Fruit fly (Drosophila melanogaster) whole organism, embryonic: ENCODE results near the gene trbl.

Experiments
- CG10147 ChIP-seq: fragments of 200-800 bp; sonication (Bioruptor generic); optimal IDR thresholded peaks from 2 replicates; lab custom pipeline; 2019; ENCODE audit warnings: missing biosample characterization, mild to moderate bottlenecking, missing genetic modification characterization, moderate library complexity
- CG10959 ChIP-seq: fragments of 200-800 bp; sonication (Bioruptor generic); IDR thresholded peaks from 2 replicates; pipeline ENCODE4 v1.3.6; 2022; ENCODE audit warnings: missing biosample characterization, missing genetic modification characterization
- CG12219 ChIP-seq: fragments of 200-800 bp; sonication (Bioruptor generic); optimal IDR thresholded peaks from 3 replicates; lab custom pipeline; 2018; ENCODE audit warnings: missing biosample characterization, mild to moderate bottlenecking, missing genetic modification characterization
- CG12299 ChIP-seq: fragments of 200-800 bp; sonication (Bioruptor generic); optimal IDR thresholded peaks from 2 replicates; lab custom pipeline; 2018; ENCODE audit warnings: missing biosample characterization, mild to moderate bottlenecking, missing genetic modification characterization
- CG14860 ChIP-seq: fragments of 200-800 bp; sonication (Bioruptor generic); IDR thresholded peaks from 3 replicates; pipeline ENCODE4 v1.3.6; 2022; ENCODE audit warnings: missing biosample characterization, missing genetic modification characterization; ENCODE audit not compliant: partially characterized antibody
- CG15696 ChIP-seq: fragments of 200-800 bp; sonication (Bioruptor generic); optimal IDR thresholded peaks from 2 replicates; lab custom pipeline; 2019; ENCODE audit warnings: missing biosample characterization, mild to moderate bottlenecking, missing genetic modification characterization, moderate library complexity
- CG1647 ChIP-seq: fragments of 200-800 bp; sonication (Bioruptor generic); optimal IDR thresholded peaks from 3 replicates; lab custom pipeline; 2016; ENCODE audit warnings: missing biosample characterization, missing genetic modification characterization
- CG17568 ChIP-seq: fragments of 200-800 bp; sonication (Bioruptor generic); optimal IDR thresholded peaks from 2 replicates; lab custom pipeline; 2018; ENCODE audit warnings: missing biosample characterization, mild to moderate bottlenecking, missing genetic modification characterization, moderate library complexity
- CG17802 ChIP-seq: fragments of 200-800 bp; sonication (Bioruptor generic); optimal IDR thresholded peaks from 2 replicates; lab custom pipeline; 2018; ENCODE audit warnings: missing biosample characterization, mild to moderate bottlenecking, missing genetic modification characterization, moderate library complexity
- CG17912 ChIP-seq: fragments of 200-800 bp; sonication (Bioruptor generic); optimal IDR thresholded peaks from 2 replicates; lab custom pipeline; 2018; ENCODE audit warnings: missing biosample characterization, mild to moderate bottlenecking, missing genetic modification characterization
- CG1792 ChIP-seq: fragments of 200-800 bp; sonication (Bioruptor generic); optimal IDR thresholded peaks from 2 replicates; lab custom pipeline; 2016; ENCODE audit warnings: missing biosample characterization, missing genetic modification characterization
- CG18011 ChIP-seq: fragments of 200-800 bp; sonication (Bioruptor generic); optimal IDR thresholded peaks from 2 replicates; lab custom pipeline; 2017; ENCODE audit warnings: missing biosample characterization, missing genetic modification characterization, mild to moderate bottlenecking, moderate library complexity, missing genotype
- CG3407 ChIP-seq: fragments of 200-800 bp; sonication (Bioruptor generic); optimal IDR thresholded peaks from 2 replicates; lab custom pipeline; 2018; ENCODE audit warnings: missing biosample characterization, mild to moderate bottlenecking, missing genetic modification characterization
- CG3847 ChIP-seq: fragments of 200-800 bp; sonication (Bioruptor generic); IDR thresholded peaks from 2 replicates; pipeline ENCODE4 v1.3.6; 2022; ENCODE audit warnings: missing biosample characterization, missing genetic modification characterization
- CG4282 ChIP-seq: fragments of 200-800 bp; sonication (Bioruptor generic); optimal IDR thresholded peaks from 2 replicates; lab custom pipeline; 2016; ENCODE audit warnings: missing biosample characterization, missing genetic modification characterization
- CG5953 ChIP-seq: fragments of 200-800 bp; sonication (Bioruptor generic); IDR thresholded peaks from 2 replicates; pipeline ENCODE4 v1.3.6; 2022; ENCODE audit warnings: missing biosample characterization, missing genetic modification characterization
- CG7963 ChIP-seq: fragments of 200-800 bp; sonication (Bioruptor generic); IDR thresholded peaks from 3 replicates; pipeline ENCODE4 v1.3.6; 2022; ENCODE audit warnings: missing biosample characterization, missing genetic modification characterization; ENCODE audit not compliant: partially characterized antibody
- CG8281 ChIP-seq: fragments of 200-800 bp; sonication (Bioruptor generic); optimal IDR thresholded peaks from 2 replicates; lab custom pipeline; 2018; ENCODE audit warnings: missing biosample characterization, mild to moderate bottlenecking, missing genetic modification characterization, moderate library complexity
- CG8290 ChIP-seq, 3 experiments: fragments of 200-800 bp; sonication (Bioruptor generic); optimal IDR thresholded peaks; 2 replicates each; lab custom pipeline; 2016 to 2019; ENCODE audit warnings: missing biosample characterization in 3 of 3, missing genetic modification characterization in 3 of 3, mild to moderate bottlenecking in 2 of 3, moderate library complexity in 1 of 3
- CG8388 ChIP-seq: fragments of 200-800 bp; sonication (Bioruptor generic); optimal IDR thresholded peaks from 2 replicates; lab custom pipeline; 2019; ENCODE audit warnings: missing biosample characterization, mild to moderate bottlenecking, missing genetic modification characterization, moderate library complexity
- CG9727 ChIP-seq: fragments of 200-800 bp; sonication (Bioruptor generic); optimal IDR thresholded peaks from 3 replicates; lab custom pipeline; 2017; ENCODE audit warnings: missing biosample characterization, mild to moderate bottlenecking, missing genetic modification characterization
- CrebB ChIP-seq: fragments of 200-800 bp; sonication (Bioruptor generic); optimal IDR thresholded peaks from 3 replicates; lab custom pipeline; 2018; ENCODE audit warnings: missing biosample characterization, mild to moderate bottlenecking, missing genetic modification characterization
- E2f1 ChIP-seq: fragments of 200-800 bp; sonication (Bioruptor generic); IDR thresholded peaks from 2 replicates; pipeline ENCODE4 v1.3.6; 2022; ENCODE audit warnings: missing biosample characterization, missing genetic modification characterization
- Ets65A ChIP-seq: fragments of 200-800 bp; sonication (Bioruptor generic); peaks from one replicate; lab custom pipeline; 2016; ENCODE audit warnings: missing biosample characterization, missing genetic modification characterization
- Fer3 ChIP-seq: fragments of 200-800 bp; sonication (Bioruptor generic); optimal IDR thresholded peaks from 2 replicates; lab custom pipeline; 2018; ENCODE audit warnings: missing biosample characterization, mild to moderate bottlenecking, missing genetic modification characterization, moderate library complexity
- HLH4C ChIP-seq: fragments of 200-800 bp; sonication (Bioruptor generic); IDR thresholded peaks from 3 replicates; pipeline ENCODE4 v1.3.6; 2022; ENCODE audit warnings: missing biosample characterization, missing genetic modification characterization; ENCODE audit not compliant: partially characterized antibody
- HmgD ChIP-seq: fragments of 200-800 bp; sonication (Bioruptor generic); optimal IDR thresholded peaks from 3 replicates; lab custom pipeline; 2016; ENCODE audit warnings: missing biosample characterization, missing genetic modification characterization
- Hmr ChIP-seq: fragments of 200-800 bp; sonication (Bioruptor generic); optimal IDR thresholded peaks from 3 replicates; lab custom pipeline; 2017; ENCODE audit warnings: mild to moderate bottlenecking, missing biosample characterization, missing genetic modification reagents, missing genetic modification characterization
- MBD-R2 ChIP-seq: fragments of 200-800 bp; sonication (Bioruptor generic); IDR thresholded peaks from 2 replicates; pipeline ENCODE4 v1.3.6; 2022; ENCODE audit warnings: missing biosample characterization, missing genetic modification characterization
- Med ChIP-seq: fragments of 200-800 bp; sonication (Bioruptor generic); peaks from one replicate; lab custom pipeline; 2016; ENCODE audit warnings: missing biosample characterization, missing genetic modification characterization, mild to moderate bottlenecking, inconsistent platforms, moderate library complexity
- Mrtf ChIP-seq: fragments of 200-800 bp; sonication (Bioruptor generic); IDR thresholded peaks from 3 replicates; pipeline ENCODE4 v1.3.6; 2022; ENCODE audit warnings: missing biosample characterization, missing genetic modification characterization
- NC2β ChIP-seq: fragments of 200-800 bp; sonication (Bioruptor generic); optimal IDR thresholded peaks from 2 replicates; lab custom pipeline; 2016; ENCODE audit warnings: missing biosample characterization, missing genetic modification characterization
- Nf-YB ChIP-seq: fragments of 200-800 bp; sonication (Bioruptor generic); optimal IDR thresholded peaks from 3 replicates; lab custom pipeline; 2019; ENCODE audit warnings: missing biosample characterization, mild to moderate bottlenecking, missing genetic modification characterization, moderate library complexity
- abd-A ChIP-seq: fragments of 200-800 bp; sonication (Bioruptor generic); optimal IDR thresholded peaks from 3 replicates; lab custom pipeline; 2019; ENCODE audit warnings: missing biosample characterization, mild to moderate bottlenecking, missing genetic modification characterization, moderate library complexity
- cad ChIP-seq: fragments of >200 bp; optimal IDR thresholded peaks from 2 replicates; lab custom pipeline; 2017; ENCODE audit warnings: missing biosample characterization, missing genetic modification characterization
- crc ChIP-seq: fragments of 200-800 bp; sonication (Bioruptor generic); optimal IDR thresholded peaks from 2 replicates; lab custom pipeline; 2016; ENCODE audit warnings: missing biosample characterization, missing genetic modification characterization
- da ChIP-seq: fragments of 200-800 bp; sonication (Bioruptor generic); optimal IDR thresholded peaks from 2 replicates; lab custom pipeline; 2016; ENCODE audit warnings: missing biosample characterization, missing genetic modification characterization
- gem ChIP-seq: fragments of 200-800 bp; sonication (Bioruptor generic); optimal IDR thresholded peaks from 2 replicates; lab custom pipeline; 2019; ENCODE audit warnings: missing biosample characterization, mild to moderate bottlenecking, missing genetic modification characterization, moderate library complexity
- grau ChIP-seq: fragments of 200-800 bp; optimal IDR thresholded peaks from 3 replicates; lab custom pipeline; 2019; ENCODE audit warnings: missing biosample characterization, mild to moderate bottlenecking, missing genetic modification characterization, moderate library complexity
- h ChIP-seq: fragments of >200 bp; optimal IDR thresholded peaks from 2 replicates; lab custom pipeline; 2017
- ham ChIP-seq: fragments of 200-800 bp; sonication (Bioruptor generic); IDR thresholded peaks from 2 replicates; pipeline ENCODE4 v1.3.6; 2022; ENCODE audit warnings: missing biosample characterization, missing genetic modification characterization
- pb ChIP-seq: fragments of 200-800 bp; sonication (Bioruptor generic); optimal IDR thresholded peaks from 3 replicates; lab custom pipeline; 2016; ENCODE audit warnings: missing biosample characterization, missing genetic modification characterization
- repo ChIP-seq: fragments of 200-800 bp; sonication (Bioruptor generic); optimal IDR thresholded peaks from 2 replicates; lab custom pipeline; 2016; ENCODE audit warnings: missing biosample characterization, missing genetic modification characterization
- row ChIP-seq: fragments of 200-800 bp; sonication (Bioruptor generic); IDR thresholded peaks from 3 replicates; pipeline ENCODE4 v1.3.6; 2022; ENCODE audit warnings: missing biosample characterization, missing genetic modification characterization
- seq ChIP-seq: fragments of 200-800 bp; sonication (Bioruptor generic); IDR thresholded peaks from 2 replicates; pipeline ENCODE4 v1.3.6; 2022; ENCODE audit warnings: missing biosample characterization, missing genetic modification characterization
- sim ChIP-seq: fragments of 200-800 bp; sonication (Bioruptor generic); IDR thresholded peaks from 2 replicates; pipeline ENCODE4 v1.3.6; 2022; ENCODE audit warnings: missing biosample characterization, missing genetic modification characterization
- ssp ChIP-seq: fragments of 200-800 bp; sonication (Bioruptor generic); IDR thresholded peaks from 2 replicates; pipeline ENCODE4 v1.3.6; 2022; ENCODE audit warnings: missing biosample characterization, missing genetic modification characterization
- stwl ChIP-seq: fragments of 200-800 bp; sonication (Bioruptor generic); optimal IDR thresholded peaks from 3 replicates; lab custom pipeline; 2018; ENCODE audit warnings: missing biosample characterization, mild to moderate bottlenecking, missing genetic modification characterization, moderate library complexity
- zen ChIP-seq: fragments of 200-800 bp; sonication (Bioruptor generic); optimal IDR thresholded peaks from 3 replicates; lab custom pipeline; 2018; ENCODE audit warnings: missing biosample characterization, mild to moderate bottlenecking, missing genetic modification characterization, moderate library complexity

The trbl gene

DNA sequence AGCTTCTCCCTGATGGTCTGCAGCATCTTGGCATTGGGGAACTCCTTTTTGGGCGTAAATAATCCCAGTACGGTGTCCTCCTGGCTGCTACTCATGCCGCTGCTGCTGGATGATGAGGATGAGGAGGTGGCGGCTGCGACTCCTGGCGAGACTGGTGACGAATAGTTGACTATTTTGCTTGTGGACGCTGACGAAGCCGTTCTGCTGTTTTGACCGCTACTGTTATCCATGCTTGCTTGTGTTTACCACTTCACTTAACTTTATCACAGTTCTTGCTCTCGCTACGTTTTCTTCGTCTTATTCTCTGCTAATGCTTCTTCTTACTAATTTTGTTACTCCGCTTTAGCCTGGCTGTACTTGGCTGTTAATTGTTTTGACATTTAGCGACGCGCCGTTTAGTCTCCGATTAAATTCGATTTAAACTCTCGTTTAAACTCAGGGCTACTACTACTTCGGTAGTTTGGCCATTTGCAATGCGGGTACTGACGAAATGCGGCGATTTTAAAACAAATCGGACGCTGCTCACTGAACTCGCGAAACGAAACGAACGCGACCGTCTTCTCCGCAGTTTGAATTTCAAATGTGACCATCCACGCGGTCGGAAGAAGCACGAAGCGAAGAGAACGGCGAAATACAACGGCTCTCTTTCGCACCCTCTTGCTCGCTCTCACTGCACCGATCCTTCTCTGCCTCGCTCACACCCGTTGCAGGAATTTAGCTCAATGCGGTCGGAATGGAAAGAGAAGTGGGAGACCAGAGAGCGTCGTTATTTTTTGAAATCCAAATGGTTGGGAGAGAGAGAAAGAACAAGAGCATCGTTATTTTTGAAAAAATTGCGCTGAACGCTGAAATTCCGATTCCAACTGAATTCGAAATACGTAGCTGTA is at the start of gene trbl (continued):
- TF ChIP-seq CG8290 (GFP tag; optimal IDR thresholded peaks at IDR 0.05; lab: Kevin White, UChicago) (peak; percentile 43), CG8290 (tag; optimal IDR thresholded peaks at IDR 0.05; lab: Kevin White, UChicago) (peak; percentile 44 to 64), HmgD (peak; percentile 58), abd-A (tag; lab: Kevin White, UChicago) (peak; percentile 2), CG10147 (GFP tag; lab: Kevin White, UChicago) (no peak), CG12299 (tag; lab: Kevin White, UChicago) (peak; percentile 60), ham (GFP tag; lab: Robert Waterston, UW) (no peak), stwl (peak; percentile 31), ssp (no peak), Nf-YB (peak; percentile 33), CG12219 (GFP tag; lab: Kevin White, UChicago) (peak; percentile 18), seq (GFP tag; lab: Robert Waterston, UW) (peak; percentile 69; the same call in 1 of the 2 replicates), Fer3 (tag; lab: Kevin White, UChicago) (no peak), CG1647 (GFP tag; lab: Kevin White, UChicago) (no peak), CG17802 (tag; lab: Kevin White, UChicago) (no peak), gem (no peak), CG3407 (peak; percentile 24), CG1792 (GFP tag; lab: Kevin White, UChicago) (no peak), MBD-R2 (GFP tag; lab: Robert Waterston, UW) (peak; percentile 23; the same call in 1 of the 2 replicates), CG4282 (GFP tag; lab: Kevin White, UChicago) (no peak), CG17912 (GFP tag; lab: Kevin White, UChicago) (no peak), Mrtf (GFP tag; lab: Robert Waterston, UW) (no peak), Ets65A (no peak), CG3847 (GFP tag; lab: Robert Waterston, UW) (no peak), CG8388 (no peak), CG17568 (GFP tag; lab: Kevin White, UChicago) (peak; percentile 18), CG10959 (no peak), CG14860 (GFP tag; lab: Robert Waterston, UW) (peak; percentile 75), crc (GFP tag; lab: Kevin White, UChicago) (no peak), cad (GFP tag; lab: Kevin White, UChicago) (no peak), zen (tag; lab: Kevin White, UChicago) (peak; percentile 73), repo (GFP tag; lab: Kevin White, UChicago) (no peak), da (GFP tag; lab: Kevin White, UChicago) (no peak), h (lab: Kevin White, UChicago) (no peak), pb (no peak), Med (GFP tag; lab: Kevin White, UChicago) (peak; percentile 83), CG15696 (tag; lab: Kevin White, UChicago) (no peak), CG9727 (no peak), CG18011 (GFP tag; lab: Kevin White, UChicago) (peak; percentile 20), CG8281 (tag; lab: Kevin White, UChicago) (no peak), HLH4C (GFP tag; lab: Robert Waterston, UW) (peak; percentile 73), Hmr (GFP tag; lab: Kevin White, UChicago) (peak; percentile 59), NC2β (peak; percentile 13), grau (peak; percentile 35), CG7963 (peak; percentile 80; the same call in 2 of the 3 replicates), sim (GFP tag; lab: Robert Waterston, UW) (no peak), row (GFP tag; lab: Robert Waterston, UW) (peak; percentile 9; the same call in 1 of the 3 replicates), CrebB (peak; percentile 49), CG5953 (no peak), E2f1 (GFP tag; lab: Robert Waterston, UW) (no peak)
